Fruit fly (Drosophila melanogaster) whole organism, adult: Measurements from ENCODE around the gene CG15480.

ENCODE experiments used
- CG11617 ChIP-seq: fragments of 200-800 bp; sonication (Bioruptor generic); optimal IDR thresholded peaks from 2 replicates; lab custom pipeline; 2017; ENCODE audit warnings: mild to moderate bottlenecking, missing biosample characterization, missing genetic modification reagents, missing genetic modification characterization
- CG12768 ChIP-seq: fragments of 200-800 bp; sonication (Bioruptor generic); optimal IDR thresholded peaks from 2 replicates; lab custom pipeline; 2017; ENCODE audit warnings: missing biosample characterization, missing genetic modification characterization, mild to moderate bottlenecking, moderate library complexity, missing genetic modification reagents
- CG14711 ChIP-seq: fragments of 200-800 bp; sonication (Bioruptor generic); optimal IDR thresholded peaks from 2 replicates; lab custom pipeline; 2018; ENCODE audit warnings: missing biosample characterization, mild to moderate bottlenecking, missing genetic modification characterization, moderate library complexity
- CG1620 ChIP-seq: fragments of 200-800 bp; sonication (Bioruptor generic); optimal IDR thresholded peaks from 2 replicates; lab custom pipeline; 2016; ENCODE audit warnings: missing biosample characterization, missing genetic modification characterization
- CG5204 ChIP-seq: fragments of 200-800 bp; sonication (Bioruptor generic); optimal IDR thresholded peaks from 2 replicates; lab custom pipeline; 2016; ENCODE audit warnings: missing biosample characterization, missing genetic modification characterization
- Mnt ChIP-seq: fragments of 200-800 bp; sonication (Bioruptor generic); optimal IDR thresholded peaks from 2 replicates; lab custom pipeline; 2016; ENCODE audit warnings: missing biosample characterization, mild to moderate bottlenecking, missing genetic modification characterization
- bab1 ChIP-seq: fragments of 200-800 bp; sonication (Bioruptor generic); optimal IDR thresholded peaks from 3 replicates; lab custom pipeline; 2019; ENCODE audit warnings: missing biosample characterization, mild to moderate bottlenecking, missing genetic modification characterization, moderate library complexity
- cnc ChIP-seq, 2 experiments: fragments of >200 bp; optimal IDR thresholded peaks; 2 replicates each; lab custom pipeline; 2017
- kay ChIP-seq: fragments of 200-800 bp; sonication (Bioruptor generic); peaks from one replicate; lab custom pipeline; 2016; ENCODE audit warnings: missing biosample characterization, missing genetic modification characterization, borderline replicate concordance
- ovo ChIP-seq: fragments of 200-800 bp; sonication (Bioruptor generic); optimal IDR thresholded peaks from 2 replicates; lab custom pipeline; 2016; ENCODE audit warnings: missing biosample characterization, missing genetic modification characterization
- pad ChIP-seq: fragments of 200-800 bp; sonication (Bioruptor generic); optimal IDR thresholded peaks from 3 replicates; lab custom pipeline; 2017; ENCODE audit warnings: missing biosample characterization, missing genetic modification characterization, mild to moderate bottlenecking, moderate library complexity, missing genetic modification reagents
- toe ChIP-seq: fragments of 200-800 bp; sonication (Bioruptor generic); optimal IDR thresholded peaks from 2 replicates; lab custom pipeline; 2016; ENCODE audit warnings: missing biosample characterization, missing genetic modification characterization

dm6 chr2L:13176123-13176522 lies 49.0 kb downstream of the CG15480 start, which contains the start of gene CG43925:
- TF ChIP-seq cnc (optimal IDR thresholded peaks at IDR 0.05; lab: Kevin White, UChicago) (no peak), kay (GFP tag; lab: Kevin White, UChicago) (no peak), CG14711 (tag; lab: Kevin White, UChicago) (no peak), toe (GFP tag; lab: Kevin White, UChicago) (no peak), CG11617 (GFP tag; lab: Kevin White, UChicago) (no peak), ovo (GFP tag; lab: Kevin White, UChicago) (no peak), pad (GFP tag; lab: Kevin White, UChicago) (no peak), bab1 (no peak), CG1620 (GFP tag; lab: Kevin White, UChicago) (no peak), Mnt (GFP tag; lab: Kevin White, UChicago) (no peak), CG5204 (GFP tag; lab: Kevin White, UChicago) (no peak), CG12768 (no peak)
